ENCODE assay signal across 5 worm cellular contexts in genomic region chrIII:87183-87582, ce11.
TF ChIP-seq lines count a peak whose summit lies in the region.

TSS of gene F54C4.4 (minus strand) at chrIII:87381.
TSS of gene mrpl-40 (plus strand) at chrIII:87559.

TF ChIP-seq in whole organism, L1 larva, 84 proteins besides CTCF, POLR2A, EP300 and RAD21 (continues in another document):
- TF ChIP-seq vab-15 (tag; optimal IDR thresholded peaks at IDR 0.05; lab: Kevin White, UChicago) (no peak), elt-2 (tag; optimal IDR thresholded peaks at IDR 0.05; lab: Kevin White, UChicago) (no peak), zag-1 (tag; optimal IDR thresholded peaks at IDR 0.05; lab: Kevin White, UChicago) (no peak), fos-1 (tag; optimal IDR thresholded peaks at IDR 0.05; lab: Kevin White, UChicago) (peak; percentile 25), lin-13 (GFP tag; optimal IDR thresholded peaks at IDR 0.05; lab: Kevin White, UChicago) (peak; percentile 61), nhr-28 (tag; optimal IDR thresholded peaks at IDR 0.05; lab: Kevin White, UChicago) (no peak), unc-98 (GFP tag; IDR thresholded peaks at IDR 0.05; lab: Robert Waterston, UW) (no peak), F16B12.6 (tag; optimal IDR thresholded peaks at IDR 0.05; lab: Kevin White, UChicago) (peak; percentile 36), nhr-19 (GFP tag; conservative IDR thresholded peaks at IDR 0.05; lab: Robert Waterston, UW) (peak; percentile 58), grh-1 (GFP tag; IDR thresholded peaks at IDR 0.05; lab: Robert Waterston, UW) (no peak), elt-3 (tag; optimal IDR thresholded peaks at IDR 0.05; lab: Kevin White, UChicago) (peak in 1 of 6 experiments; percentile 28), C04F5.9 (tag; optimal IDR thresholded peaks at IDR 0.05; lab: Kevin White, UChicago) (no peak), ces-1 (GFP tag; optimal IDR thresholded peaks at IDR 0.05; lab: Kevin White, UChicago) (no peak), nhr-71 (tag; optimal IDR thresholded peaks at IDR 0.05; lab: Kevin White, UChicago) (peak; percentile 76), lsy-2 (tag; optimal IDR thresholded peaks at IDR 0.05; lab: Kevin White, UChicago) (peak; percentile 81 to 83), lin-35 (GFP tag; optimal IDR thresholded peaks at IDR 0.05; lab: Kevin White, UChicago) (peak; percentile 67 to 81), Y116A8C.19 (tag; optimal IDR thresholded peaks at IDR 0.05; lab: Kevin White, UChicago; ENCODE audit: borderline replicate concordance) (no peak), fkh-4 (tag; optimal IDR thresholded peaks at IDR 0.05; lab: Kevin White, UChicago; ENCODE audit: borderline replicate concordance) (no peak)

TF ChIP-seq in whole organism, L3 larva, 47 proteins besides CTCF, POLR2A, EP300 and RAD21:
- TF ChIP-seq R02D3.7 (tag; optimal IDR thresholded peaks at IDR 0.05; lab: Kevin White, UChicago) (peak; percentile 97), zag-1 (tag; optimal IDR thresholded peaks at IDR 0.05; lab: Kevin White, UChicago) (no peak), sea-2 (GFP tag; optimal IDR thresholded peaks at IDR 0.05; lab: Kevin White, UChicago) (no peak), fkh-10 (GFP tag; optimal IDR thresholded peaks at IDR 0.05; lab: Kevin White, UChicago) (peak; percentile 29), lin-39 (tag; optimal IDR thresholded peaks at IDR 0.05; lab: Kevin White, UChicago) (peak; percentile 50), aly-2 (tag; optimal IDR thresholded peaks at IDR 0.05; lab: Kevin White, UChicago) (no peak), lin-15B (tag; optimal IDR thresholded peaks at IDR 0.05; lab: Kevin White, UChicago) (peak; percentile 55), nhr-23 (tag; optimal IDR thresholded peaks at IDR 0.05; lab: Kevin White, UChicago) (peak; percentile 65), pha-4 (tag; optimal IDR thresholded peaks at IDR 0.05; lab: Kevin White, UChicago) (peak; percentile 78), ceh-28 (tag; optimal IDR thresholded peaks at IDR 0.05; lab: Kevin White, UChicago) (peak; percentile 86), nhr-25 (tag; optimal IDR thresholded peaks at IDR 0.05; lab: Kevin White, UChicago) (peak; percentile 15), nfya-1 (tag; optimal IDR thresholded peaks at IDR 0.05; lab: Kevin White, UChicago; ENCODE audit: insufficient read depth) (peak; percentile 82), ceh-9 (tag; optimal IDR thresholded peaks at IDR 0.05; lab: Kevin White, UChicago) (no peak), elt-2 (tag; optimal IDR thresholded peaks at IDR 0.05; lab: Kevin White, UChicago) (peak; percentile 7), mml-1 (tag; optimal IDR thresholded peaks at IDR 0.05; lab: Kevin White, UChicago) (no peak), nhr-43 (tag; optimal IDR thresholded peaks at IDR 0.05; lab: Kevin White, UChicago; ENCODE audit: poor library complexity, severe bottlenecking) (peak; percentile 56)

TF ChIP-seq in whole organism, early embryonic, 17 proteins besides CTCF, POLR2A, EP300 and RAD21:
- TF ChIP-seq aly-1 (tag; optimal IDR thresholded peaks at IDR 0.05; lab: Kevin White, UChicago) (no peak), F13C5.2 (tag; optimal IDR thresholded peaks at IDR 0.05; lab: Kevin White, UChicago) (peak; percentile 33), tbx-37 (GFP tag; conservative IDR thresholded peaks at IDR 0.05; lab: Robert Waterston, UW) (0 out of 2 replicates have a peak, but pooled peaks have one; percentile 15), flt-1 (GFP tag; IDR thresholded peaks at IDR 0.05; lab: Robert Waterston, UW) (0 out of 2 replicates have a peak, but pooled peaks have one; percentile 27)

TF ChIP-seq in whole organism, midembryonic, 9 proteins besides CTCF, POLR2A, EP300 and RAD21:
- TF ChIP-seq ztf-23 (GFP tag; IDR thresholded peaks at IDR 0.05; lab: Robert Waterston, UW) = no peak
- TF ChIP-seq T22C8.4 (GFP tag; IDR thresholded peaks at IDR 0.05; lab: Robert Waterston, UW) = peak; percentile 86
- peak; percentile 33 for TF ChIP-seq cog-1 (tag; optimal IDR thresholded peaks at IDR 0.05; lab: Kevin White, UChicago)
TF ChIP-seq in whole organism, midembryonic: peak in this region for 2.

TF ChIP-seq in whole organism, young adult, 124 proteins besides CTCF, POLR2A, EP300 and RAD21 (continues in another document):
- TF ChIP-seq ztf-6 (GFP tag; IDR thresholded peaks at IDR 0.05; lab: Robert Waterston, UW) (no peak), dpff-1 (tag; optimal IDR thresholded peaks at IDR 0.05; lab: Kevin White, UChicago) (no peak), sptf-2 (GFP tag; optimal IDR thresholded peaks at IDR 0.05; lab: Kevin White, UChicago) (no peak), nfya-1 (tag; optimal IDR thresholded peaks at IDR 0.05; lab: Kevin White, UChicago; ENCODE audit: borderline replicate concordance, insufficient read depth) (no peak), madf-10 (tag; optimal IDR thresholded peaks at IDR 0.05; lab: Kevin White, UChicago) (no peak), snpc-4 (GFP tag; optimal IDR thresholded peaks at IDR 0.05; lab: Kevin White, UChicago) (no peak), snpc-4 (tag; optimal IDR thresholded peaks at IDR 0.05; lab: Kevin White, UChicago) (no peak), ets-4 (GFP tag; optimal IDR thresholded peaks at IDR 0.05; lab: Kevin White, UChicago) (no peak), madf-6 (GFP tag; IDR thresholded peaks at IDR 0.05; lab: Robert Waterston, UW) (peak; percentile 5; the same call in 1 of the 2 replicates), dpl-1 (GFP tag; optimal IDR thresholded peaks at IDR 0.05; lab: Kevin White, UChicago) (no peak), dox-1 (GFP tag; IDR thresholded peaks at IDR 0.05; lab: Robert Waterston, UW) (no peak), ztf-28 (GFP tag; IDR thresholded peaks at IDR 0.05; lab: Robert Waterston, UW) (no peak), unc-62 (GFP tag; optimal IDR thresholded peaks at IDR 0.05; lab: Kevin White, UChicago) (no peak), ceh-79 (tag; optimal IDR thresholded peaks at IDR 0.05; lab: Kevin White, UChicago) (no peak), K12H6.12 (tag; optimal IDR thresholded peaks at IDR 0.05; lab: Kevin White, UChicago) (no peak), T26A5.8 (tag; optimal IDR thresholded peaks at IDR 0.05; lab: Kevin White, UChicago) (no peak), gei-17 (GFP tag; optimal IDR thresholded peaks at IDR 0.05; lab: Kevin White, UChicago) (no peak), rec-8 (tag; optimal IDR thresholded peaks at IDR 0.05; lab: Kevin White, UChicago) (no peak), lin-54 (GFP tag; optimal IDR thresholded peaks at IDR 0.05; lab: Kevin White, UChicago) (peak; percentile 12), hmg-20 (GFP tag; IDR thresholded peaks at IDR 0.05; lab: Robert Waterston, UW) (no peak), fkh-3 (tag; optimal IDR thresholded peaks at IDR 0.05; lab: Kevin White, UChicago) (no peak), lin-35 (GFP tag; optimal IDR thresholded peaks at IDR 0.05; lab: Kevin White, UChicago) (no peak), aptf-3 (GFP tag; IDR thresholded peaks at IDR 0.05; lab: Robert Waterston, UW) (no peak), Y79H2A.3 (GFP tag; conservative IDR thresholded peaks at IDR 0.05; lab: Robert Waterston, UW) (no peak), B0336.3 (GFP tag; IDR thresholded peaks at IDR 0.05; lab: Robert Waterston, UW) (no peak), egl-44 (GFP tag; IDR thresholded peaks at IDR 0.05; lab: Robert Waterston, UW) (no peak), mes-4 (tag; optimal IDR thresholded peaks at IDR 0.05; lab: Kevin White, UChicago) (no peak), rcor-1 (GFP tag; IDR thresholded peaks at IDR 0.05; lab: Robert Waterston, UW) (no peak; the same call in 1 of the 2 replicates), let-607 (tag; optimal IDR thresholded peaks at IDR 0.05; lab: Kevin White, UChicago) (no peak), ZK185.1 (tag; optimal IDR thresholded peaks at IDR 0.05; lab: Kevin White, UChicago; ENCODE audit: poor library complexity, severe bottlenecking) (no peak), nhr-90 (tag; optimal IDR thresholded peaks at IDR 0.05; lab: Kevin White, UChicago) (no peak), ceh-58 (GFP tag; IDR thresholded peaks at IDR 0.05; lab: Robert Waterston, UW) (no peak), F57C9.4 (tag; optimal IDR thresholded peaks at IDR 0.05; lab: Kevin White, UChicago) (no peak), F33H1.4 (GFP tag; IDR thresholded peaks at IDR 0.05; lab: Robert Waterston, UW) (peak; percentile 59; the same call in 1 of the 2 replicates), aptf-2 (GFP tag; conservative IDR thresholded peaks at IDR 0.05; lab: Robert Waterston, UW) (no peak), nhr-120 (GFP tag; IDR thresholded peaks at IDR 0.05; lab: Robert Waterston, UW) (no peak), snpc-1.3 (tag; optimal IDR thresholded peaks at IDR 0.05; lab: Kevin White, UChicago; ENCODE audit: insufficient read depth) (no peak), nhr-80 (tag; optimal IDR thresholded peaks at IDR 0.05; lab: Kevin White, UChicago) (no peak), lag-1 (GFP tag; IDR thresholded peaks at IDR 0.05; lab: Robert Waterston, UW) (no peak), zim-3 (tag; optimal IDR thresholded peaks at IDR 0.05; lab: Kevin White, UChicago) (no peak), lin-26 (GFP tag; IDR thresholded peaks at IDR 0.05; lab: Robert Waterston, UW) (no peak), athp-1 (tag; optimal IDR thresholded peaks at IDR 0.05; lab: Kevin White, UChicago) (no peak), F22D6.2 (tag; optimal IDR thresholded peaks at IDR 0.05; lab: Kevin White, UChicago) (no peak), rpc-1 (optimal IDR thresholded peaks at IDR 0.05; lab: Kevin White, UChicago) (no peak), rpc-1 (tag; optimal IDR thresholded peaks at IDR 0.05; lab: Kevin White, UChicago) (no peak), mcd-1 (GFP tag; IDR thresholded peaks at IDR 0.05; lab: Robert Waterston, UW) (peak; percentile 47), F39B2.1 (GFP tag; IDR thresholded peaks at IDR 0.05; lab: Robert Waterston, UW) (no peak), ceh-100 (GFP tag; IDR thresholded peaks at IDR 0.05; lab: Robert Waterston, UW) (no peak), repo-1 (tag; optimal IDR thresholded peaks at IDR 0.05; lab: Kevin White, UChicago) (no peak), ama-1 (optimal IDR thresholded peaks at IDR 0.05; lab: Kevin White, UChicago) (no peak), ama-1 (GFP tag; optimal IDR thresholded peaks at IDR 0.05; lab: Kevin White, UChicago) (no peak), sea-2 (GFP tag; IDR thresholded peaks at IDR 0.05; lab: Robert Waterston, UW) (no peak), nfya-2 (GFP tag; IDR thresholded peaks at IDR 0.05; lab: Robert Waterston, UW) (no peak), egrh-3 (GFP tag; IDR thresholded peaks at IDR 0.05; lab: Robert Waterston, UW) (peak; percentile 33; the same call in 1 of the 2 replicates), nhr-27 (tag; optimal IDR thresholded peaks at IDR 0.05; lab: Kevin White, UChicago) (no peak)

Comparison
In these comparisons a context has a peak if more than half of its experiments do, and no peak if none do; other contexts are left out.
1. Of the 8 proteins assayed by ChIP-seq in both whole organism, young adult and whole organism, L1 larva: peak only in whole organism, young adult: none; only in whole organism, L1 larva: dpl-1, efl-1, lin-35, nhr-90, snpc-4 and unc-130; in both: none; in neither: 2.